Worm (Caenorhabditis elegans) whole organism, young adult: ENCODE data around the gene ZK1098.9.
A peak's percentile ranks its signal among the peaks of the same experiment; 100 is the strongest.

ENCODE experiments used
- C06A6.2 ChIP-seq: fragments of 200-800 bp; sonication (Bioruptor generic); conservative IDR thresholded peaks from 2 replicates; pipeline ENCODE4 v1.3.6; 2022; ENCODE audit warnings: missing genetic modification characterization, missing compliant biosample characterization
- D2030.7 ChIP-seq: fragments of 200-800 bp; sonication (Bioruptor generic); IDR thresholded peaks from 2 replicates; pipeline ENCODE4 v1.3.6; 2022; ENCODE audit warnings: missing genetic modification reagents, missing genetic modification characterization, missing compliant biosample characterization
- F22D6.2 ChIP-seq: sonication (generic microtip); optimal IDR thresholded peaks from 2 replicates; lab custom pipeline; 2016; ENCODE audit warnings: mild to moderate bottlenecking, missing genetic modification characterization, missing compliant biosample characterization
- F23B12.7 ChIP-seq: sonication (generic microtip); optimal IDR thresholded peaks from 2 replicates; lab custom pipeline; 2017; ENCODE audit warnings: missing genetic modification characterization, mild to moderate bottlenecking, missing compliant biosample characterization, antibody characterized with exemption, moderate library complexity; ENCODE audit not compliant: insufficient read depth
- F33H1.4 ChIP-seq: fragments of 200-800 bp; sonication (Bioruptor generic); IDR thresholded peaks from 2 replicates; pipeline ENCODE4 v1.3.6; 2022; ENCODE audit warnings: missing genetic modification reagents, missing genetic modification characterization, missing compliant biosample characterization
- F37B4.10 ChIP-seq: fragments of 200-800 bp; sonication (Bioruptor generic); IDR thresholded peaks from 2 replicates; pipeline ENCODE4 v1.3.6; 2022; ENCODE audit warnings: missing genetic modification characterization, missing compliant biosample characterization
- K11D2.4 ChIP-seq: fragments of 200-800 bp; sonication (Bioruptor generic); IDR thresholded peaks from 2 replicates; pipeline ENCODE4 v1.3.6; 2022; ENCODE audit warnings: missing genetic modification reagents, missing genetic modification characterization, missing compliant biosample characterization
- Y53F4B.3 ChIP-seq: fragments of 200-800 bp; sonication (Bioruptor generic); IDR thresholded peaks from 2 replicates; pipeline ENCODE4 v1.3.6; 2022; ENCODE audit warnings: missing genetic modification reagents, missing genetic modification characterization, missing compliant biosample characterization
- Y56A3A.18 ChIP-seq: fragments of 200-800 bp; sonication (Bioruptor generic); IDR thresholded peaks from 2 replicates; pipeline ENCODE4 v1.3.6; 2022; ENCODE audit warnings: missing genetic modification reagents, missing genetic modification characterization, missing compliant biosample characterization
- Y67H2A.10 ChIP-seq: fragments of 200-800 bp; sonication (Bioruptor generic); conservative IDR thresholded peaks from 2 replicates; pipeline ENCODE4 v1.3.6; 2022; ENCODE audit warnings: missing genetic modification reagents, missing genetic modification characterization, missing compliant biosample characterization
- ama-1 ChIP-seq, 3 experiments: fragments of 150-350 bp in 1 of 3; sonication (generic microtip) in 2 of 3; optimal IDR thresholded peaks; 2 replicates each; lab custom pipeline; 2014 to 2018; ENCODE audit warnings: missing biosample characterization in 2 of 3, missing genetic modification characterization in 2 of 3, missing genetic modification reagents in 2 of 3
- atf-7 ChIP-seq: sonication (generic microtip); optimal IDR thresholded peaks from 2 replicates; lab custom pipeline; 2017; ENCODE audit warnings: mild to moderate bottlenecking, missing genetic modification characterization, missing compliant biosample characterization
- attf-3 ChIP-seq: fragments of 200-800 bp; sonication (Bioruptor generic); conservative IDR thresholded peaks from 2 replicates; pipeline ENCODE4 v1.3.6; 2022; ENCODE audit warnings: missing genetic modification reagents, missing genetic modification characterization, missing compliant biosample characterization
- attf-6 ChIP-seq: fragments of 200-800 bp; sonication (Bioruptor generic); IDR thresholded peaks from 2 replicates; pipeline ENCODE4 v1.3.6; 2022; ENCODE audit warnings: missing genetic modification reagents, missing genetic modification characterization, missing compliant biosample characterization
- ceh-100 ChIP-seq: fragments of 200-800 bp; sonication (Bioruptor generic); IDR thresholded peaks from 2 replicates; pipeline ENCODE4 v1.3.6; 2022; ENCODE audit warnings: missing genetic modification reagents, missing genetic modification characterization, missing compliant biosample characterization
- ceh-58 ChIP-seq: fragments of 200-800 bp; sonication (Bioruptor generic); IDR thresholded peaks from 2 replicates; pipeline ENCODE4 v1.3.6; 2022; ENCODE audit warnings: missing genetic modification characterization, missing compliant biosample characterization
- ceh-79 ChIP-seq: sonication (generic microtip); optimal IDR thresholded peaks from 2 replicates; lab custom pipeline; 2017; ENCODE audit warnings: mild to moderate bottlenecking, missing genetic modification characterization, missing compliant biosample characterization
- ceh-91 ChIP-seq: fragments of 200-800 bp; sonication (Bioruptor generic); IDR thresholded peaks from 2 replicates; pipeline ENCODE4 v1.3.6; 2022; ENCODE audit warnings: missing genetic modification reagents, missing genetic modification characterization, missing compliant biosample characterization
- chd-7 ChIP-seq: sonication (generic microtip); optimal IDR thresholded peaks from 2 replicates; lab custom pipeline; 2016; ENCODE audit warnings: mild to moderate bottlenecking, missing genetic modification characterization, moderate library complexity, missing compliant biosample characterization
- dox-1 ChIP-seq: fragments of 200-800 bp; sonication (Bioruptor generic); IDR thresholded peaks from 2 replicates; pipeline ENCODE4 v1.3.6; 2022; ENCODE audit warnings: missing genetic modification reagents, missing genetic modification characterization, missing compliant biosample characterization
- dpff-1 ChIP-seq: sonication (generic microtip); optimal IDR thresholded peaks from 2 replicates; lab custom pipeline; 2017; ENCODE audit warnings: mild to moderate bottlenecking, missing genetic modification characterization, missing compliant biosample characterization
- egrh-3 ChIP-seq: fragments of 200-800 bp; sonication (Bioruptor generic); IDR thresholded peaks from 2 replicates; pipeline ENCODE4 v1.3.6; 2022; ENCODE audit warnings: missing genetic modification reagents, missing genetic modification characterization, missing compliant biosample characterization
- ets-4 ChIP-seq: fragments of 200-800 bp; sonication (Bioruptor generic); optimal IDR thresholded peaks from 2 replicates; lab custom pipeline; 2018; ENCODE audit warnings: mild to moderate bottlenecking, missing genetic modification characterization, missing compliant biosample characterization
- gei-17 ChIP-seq: fragments of 200-800 bp; sonication (Bioruptor generic); optimal IDR thresholded peaks from 2 replicates; lab custom pipeline; 2018; ENCODE audit warnings: mild to moderate bottlenecking, missing genetic modification characterization, missing compliant biosample characterization
- hlh-26 ChIP-seq: fragments of 200-800 bp; sonication (Bioruptor generic); conservative IDR thresholded peaks from 2 replicates; pipeline ENCODE4 v1.3.6; 2022; ENCODE audit warnings: missing genetic modification reagents, missing genetic modification characterization, missing compliant biosample characterization
- hmg-1.2 ChIP-seq: fragments of 200-800 bp; sonication (Bioruptor generic); IDR thresholded peaks from 2 replicates; pipeline ENCODE4 v1.3.6; 2022; ENCODE audit warnings: missing genetic modification reagents, missing genetic modification characterization, missing compliant biosample characterization
- lin-35 ChIP-seq, 3 experiments: fragments of 150-350 bp in 2 of 3; sonication (generic microtip) in 1 of 3; optimal IDR thresholded peaks; 2 replicates each; lab custom pipeline; 2014 to 2018; ENCODE audit warnings: missing biosample characterization in 3 of 3, missing genetic modification characterization in 3 of 3, missing genetic modification reagents in 3 of 3
- lir-1 ChIP-seq: fragments of 200-800 bp; sonication (Bioruptor generic); conservative IDR thresholded peaks from 2 replicates; pipeline ENCODE4 v1.3.6; 2022; ENCODE audit warnings: missing genetic modification reagents, missing genetic modification characterization, missing compliant biosample characterization
- lsl-1 ChIP-seq: fragments of 200-800 bp; sonication (Bioruptor generic); optimal IDR thresholded peaks from 2 replicates; lab custom pipeline; 2018; ENCODE audit warnings: mild to moderate bottlenecking, missing genetic modification characterization, moderate library complexity, missing compliant biosample characterization
- madf-6 ChIP-seq: fragments of 200-800 bp; sonication (Bioruptor generic); IDR thresholded peaks from 2 replicates; pipeline ENCODE4 v1.3.6; 2022; ENCODE audit warnings: missing genetic modification reagents, missing genetic modification characterization, missing compliant biosample characterization
- mcd-1 ChIP-seq: fragments of 200-800 bp; sonication (Bioruptor generic); IDR thresholded peaks from 2 replicates; pipeline ENCODE4 v1.3.6; 2022; ENCODE audit warnings: missing genetic modification reagents, missing genetic modification characterization, missing compliant biosample characterization
- mxl-1 ChIP-seq: sonication (generic microtip); optimal IDR thresholded peaks from 2 replicates; lab custom pipeline; 2016; ENCODE audit warnings: missing genetic modification characterization, missing compliant biosample characterization
- nfya-1 ChIP-seq: sonication (generic microtip); optimal IDR thresholded peaks from 2 replicates; lab custom pipeline; 2017; ENCODE audit warnings: antibody characterized with exemption, missing compliant biosample characterization, missing genetic modification characterization, borderline replicate concordance; ENCODE audit not compliant: insufficient read depth
- nfya-2 ChIP-seq: fragments of 200-800 bp; sonication (Bioruptor generic); IDR thresholded peaks from 2 replicates; pipeline ENCODE4 v1.3.6; 2022; ENCODE audit warnings: missing genetic modification reagents, missing genetic modification characterization, missing compliant biosample characterization
- nhr-179 ChIP-seq: sonication (generic microtip); optimal IDR thresholded peaks from 2 replicates; lab custom pipeline; 2016; ENCODE audit warnings: mild to moderate bottlenecking, missing genetic modification characterization, missing compliant biosample characterization
- pbrm-1 ChIP-seq: fragments of 200-800 bp; sonication (Bioruptor generic); IDR thresholded peaks from 2 replicates; pipeline ENCODE4 v1.3.6; 2022; ENCODE audit warnings: missing genetic modification reagents, missing genetic modification characterization, missing compliant biosample characterization
- rec-8 ChIP-seq, 2 experiments: sonication (generic microtip); optimal IDR thresholded peaks; 2 replicates each; lab custom pipeline; 2016; ENCODE audit warnings: mild to moderate bottlenecking in 2 of 2, missing genetic modification characterization in 2 of 2, missing genetic modification reagents in 2 of 2, missing genotype in 2 of 2, missing biosample characterization in 1 of 2, missing compliant biosample characterization in 1 of 2, moderate library complexity in 1 of 2
- sdz-38 ChIP-seq: sonication (generic microtip); optimal IDR thresholded peaks from 2 replicates; lab custom pipeline; 2016; ENCODE audit warnings: missing genotype, missing genetic modification characterization, missing compliant biosample characterization
- snpc-3.4 ChIP-seq: sonication (generic microtip); optimal IDR thresholded peaks from 2 replicates; lab custom pipeline; 2017; ENCODE audit warnings: missing genetic modification characterization, mild to moderate bottlenecking, missing compliant biosample characterization, antibody characterized with exemption, moderate library complexity, missing genotype, missing genetic modification reagents
- tlf-1 ChIP-seq: fragments of 200-800 bp; sonication (Bioruptor generic); optimal IDR thresholded peaks from 2 replicates; lab custom pipeline; 2018; ENCODE audit warnings: mild to moderate bottlenecking, missing genetic modification characterization, missing compliant biosample characterization
- xnd-1 ChIP-seq: sonication (generic microtip); optimal IDR thresholded peaks from 2 replicates; lab custom pipeline; 2016; ENCODE audit warnings: missing genotype, missing genetic modification reagents, missing genetic modification characterization, missing compliant biosample characterization
- zim-3 ChIP-seq: sonication (generic microtip); optimal IDR thresholded peaks from 2 replicates; lab custom pipeline; 2017; ENCODE audit warnings: mild to moderate bottlenecking, missing genetic modification characterization, moderate library complexity, missing compliant biosample characterization
- ztf-26 ChIP-seq: sonication (generic microtip); optimal IDR thresholded peaks from 2 replicates; lab custom pipeline; 2017; ENCODE audit warnings: missing genetic modification characterization, missing compliant biosample characterization

ZK1098.9 gene

DNA sequence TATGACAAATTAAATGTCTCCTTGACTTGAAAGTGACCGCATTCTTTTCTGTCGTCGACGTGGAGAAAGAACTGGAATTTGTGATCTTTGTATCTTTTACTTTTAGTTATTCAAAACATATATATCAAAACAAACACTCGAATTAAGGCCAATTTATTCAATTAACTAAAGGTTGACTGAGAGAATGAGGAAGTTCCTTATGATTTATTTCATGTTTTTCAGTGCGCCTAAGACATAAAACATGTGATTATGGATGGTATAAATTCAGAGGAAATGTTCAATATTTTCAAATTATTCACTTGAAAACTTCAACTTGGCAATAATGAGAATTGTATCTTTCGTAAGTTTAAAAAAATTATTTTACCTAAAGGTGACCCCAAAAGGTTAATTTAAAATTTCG, 30.7 kb upstream of the ZK1098.9 start, which contains the start of gene F55H2.8:
Gene F55H2.8, plus strand, starts transcription at position 301 of the 400 bp plus-strand sequence.
- no peak for TF ChIP-seq F37B4.10
- TF ChIP-seq ceh-91 (GFP tag; lab: Robert Waterston, UW): no peak
- no peak for TF ChIP-seq ztf-26 (tag; lab: Kevin White, UChicago)
- no peak for TF ChIP-seq sdz-38 (tag; lab: Kevin White, UChicago)
- no peak for TF ChIP-seq F22D6.2
- no peak for TF ChIP-seq ceh-58
- no peak for TF ChIP-seq lsl-1 (GFP tag; lab: Kevin White, UChicago)
- no peak for TF ChIP-seq madf-6 (GFP tag; lab: Robert Waterston, UW)
- no peak for TF ChIP-seq lir-1 (GFP tag; lab: Robert Waterston, UW)
- no peak for TF ChIP-seq mcd-1 (GFP tag; lab: Robert Waterston, UW)
- TF ChIP-seq rec-8 (tag; optimal IDR thresholded peaks at IDR 0.05; lab: Kevin White, UChicago): no peak
- TF ChIP-seq C06A6.2 (GFP tag; lab: Robert Waterston, UW): no peak
- no peak for TF ChIP-seq xnd-1
- no peak for TF ChIP-seq K11D2.4 (GFP tag; lab: Robert Waterston, UW)
- no peak for TF ChIP-seq Y67H2A.10 (GFP tag; lab: Robert Waterston, UW)
- no peak for TF ChIP-seq ama-1 (optimal IDR thresholded peaks at IDR 0.05; lab: Kevin White, UChicago)
- no peak for TF ChIP-seq ama-1 (GFP tag; optimal IDR thresholded peaks at IDR 0.05; lab: Kevin White, UChicago)
- no peak for TF ChIP-seq D2030.7
- TF ChIP-seq ceh-79 (tag; lab: Kevin White, UChicago): no peak
- no peak for TF ChIP-seq ets-4
- no peak for TF ChIP-seq nhr-179 (tag; lab: Kevin White, UChicago)

DNA sequence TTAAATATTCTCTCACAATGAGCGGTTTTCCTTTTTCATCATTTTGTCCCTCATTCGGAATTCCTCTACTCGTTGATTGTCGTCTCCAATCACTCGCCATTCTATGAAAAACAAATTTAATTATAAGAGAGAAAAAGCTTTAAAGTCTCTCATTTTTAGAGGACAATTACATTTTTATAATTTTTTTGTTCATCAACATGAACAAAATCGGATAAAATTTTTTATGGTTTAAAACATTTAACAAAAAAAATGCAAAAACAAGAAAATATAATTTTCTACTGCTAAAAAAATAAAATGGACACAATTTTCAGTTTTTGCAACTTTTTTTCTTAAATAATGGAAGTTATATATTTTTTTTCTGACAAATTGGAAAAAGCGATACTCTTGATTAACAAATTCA, 28.1 kb upstream of the ZK1098.9 start, which contains the start of gene F55H2.7:
Gene F55H2.7, minus strand, starts transcription at position 101 of the 400 bp plus-strand sequence.
- no peak for TF ChIP-seq nfya-1 (tag; lab: Kevin White, UChicago)
- no peak for TF ChIP-seq dpff-1 (tag; lab: Kevin White, UChicago)
- peak; percentile 8 for TF ChIP-seq snpc-3.4 (tag; lab: Kevin White, UChicago)

DNA sequence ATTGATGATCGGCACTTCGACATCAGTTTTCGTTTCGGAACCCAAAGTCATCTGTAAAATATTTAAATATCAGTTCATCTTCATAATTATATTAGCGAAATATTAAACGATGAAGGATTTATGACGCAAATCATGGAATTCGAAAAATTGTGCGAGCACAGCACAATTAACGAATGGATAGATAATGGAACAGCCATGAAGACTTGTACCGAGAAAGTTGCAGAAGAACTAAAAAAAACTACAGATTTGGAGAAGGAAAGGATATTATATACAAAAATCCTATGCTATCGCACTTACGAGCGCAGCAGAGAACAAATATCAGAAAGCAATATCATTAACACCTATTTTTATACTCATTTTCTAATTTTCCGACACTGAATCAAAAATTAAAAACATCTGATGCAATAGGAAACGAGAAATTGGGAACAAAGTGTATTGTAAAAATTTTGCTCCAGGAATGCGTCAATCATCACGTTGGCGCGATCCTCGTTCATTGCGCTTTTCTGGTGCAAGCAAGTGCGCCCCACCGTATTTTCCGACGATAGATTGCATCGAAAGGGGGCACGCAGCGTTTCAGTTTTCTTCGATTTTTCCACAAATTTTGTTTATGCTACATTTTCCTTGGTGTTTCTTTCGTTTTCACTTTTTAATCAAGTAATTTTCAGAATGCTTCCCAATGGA, 22.7 kb upstream of the ZK1098.9 start, which contains the start of the genes clu-1 and prp-40:
Gene clu-1, minus strand, starts transcription at position 51 of the 681 bp plus-strand sequence.
Gene prp-40, plus strand, starts transcription at position 666 of the 681 bp plus-strand sequence.
- TF ChIP-seq rec-8 (tag; optimal IDR thresholded peaks at IDR 0.05; lab: Kevin White, UChicago) (no peak), pbrm-1 (peak; percentile 87), attf-6 (GFP tag; lab: Robert Waterston, UW) (no peak), C06A6.2 (GFP tag; lab: Robert Waterston, UW) (peak; percentile 54; the same call in 1 of the 2 replicates), nfya-2 (GFP tag; lab: Robert Waterston, UW) (no peak), dpff-1 (tag; lab: Kevin White, UChicago) (no peak), egrh-3 (GFP tag; lab: Robert Waterston, UW) (no peak), mxl-1 (tag; lab: Kevin White, UChicago) (no peak), gei-17 (peak; percentile 37), hmg-1.2 (GFP tag; lab: Robert Waterston, UW) (peak; percentile 75), attf-3 (GFP tag; lab: Robert Waterston, UW) (peak; percentile 56; the same call in 1 of the 2 replicates), Y56A3A.18 (no peak), sdz-38 (tag; lab: Kevin White, UChicago) (no peak), xnd-1 (peak; percentile 24), F33H1.4 (GFP tag; lab: Robert Waterston, UW) (peak; percentile 70), D2030.7 (peak; percentile 79), zim-3 (tag; lab: Kevin White, UChicago) (no peak), F37B4.10 (no peak), tlf-1 (peak; percentile 69), chd-7 (tag; lab: Kevin White, UChicago) (no peak), atf-7 (tag; lab: Kevin White, UChicago) (peak; percentile 39), hlh-26 (GFP tag; lab: Robert Waterston, UW) (no peak), dox-1 (peak; percentile 94), ceh-100 (peak; percentile 77), F23B12.7 (tag; lab: Kevin White, UChicago) (peak; percentile 90), Y53F4B.3 (GFP tag; lab: Robert Waterston, UW) (no peak), lin-35 (GFP tag; optimal IDR thresholded peaks at IDR 0.05; lab: Kevin White, UChicago) (peak in 2 of 3 experiments; percentile 28 to 83)
